Worm (Caenorhabditis elegans): ENCODE results near the gene srlf-28.

DNA sequence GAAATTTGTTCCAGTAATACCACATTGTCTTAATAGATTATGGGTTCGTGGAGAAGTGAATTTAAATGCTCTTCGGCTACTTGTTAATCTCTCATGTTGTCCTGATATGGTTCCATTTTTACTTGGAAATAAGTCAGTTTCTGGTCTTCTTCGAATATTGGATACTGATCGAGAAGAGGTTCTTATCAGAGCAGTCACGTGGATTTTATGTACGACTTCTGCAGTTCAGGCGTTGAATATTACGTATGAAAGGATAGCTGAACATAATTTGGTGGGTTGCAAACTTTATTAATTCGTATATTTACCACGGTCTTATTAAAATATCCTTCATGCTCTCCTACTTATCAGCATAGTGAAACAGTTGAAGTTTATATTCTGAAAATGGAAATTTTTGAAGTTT, 34.2 kb upstream of the srlf-28 start:
- no peak for TF ChIP-seq elt-3 (tag; optimal IDR thresholded peaks at IDR 0.05)
- no peak for TF ChIP-seq unc-62 (GFP tag; optimal IDR thresholded peaks at IDR 0.05)
- no peak for TF ChIP-seq nhr-11 (tag; optimal IDR thresholded peaks at IDR 0.05)
- TF ChIP-seq snpc-4 (tag; optimal IDR thresholded peaks at IDR 0.05): no peak
- TF ChIP-seq nhr-76 (tag; optimal IDR thresholded peaks at IDR 0.05): no peak

All from whole organism, L1 larva.